Worm (Caenorhabditis elegans): ENCODE results near the gene K09C4.10.

- TF ChIP-seq elt-2 (tag; optimal IDR thresholded peaks at IDR 0.05) (no peak), sdc-2 (tag; optimal IDR thresholded peaks at IDR 0.05) (no peak), mec-3 (tag; optimal IDR thresholded peaks at IDR 0.05; ENCODE audit: borderline replicate concordance) (no peak), F13H6.1 (tag; optimal IDR thresholded peaks at IDR 0.05) (no peak), pha-4 (tag; optimal IDR thresholded peaks at IDR 0.05) (no peak), ztf-16 (tag; optimal IDR thresholded peaks at IDR 0.05) (no peak), fkh-10 (GFP tag; optimal IDR thresholded peaks at IDR 0.05) (no peak), ama-1 (optimal IDR thresholded peaks at IDR 0.05) (no peak), tbx-2 (tag; optimal IDR thresholded peaks at IDR 0.05) (no peak), sox-4 (tag; optimal IDR thresholded peaks at IDR 0.05) (no peak), pqm-1 (tag; optimal IDR thresholded peaks at IDR 0.05) (no peak)
Measured at ce11 chrX:3282306-3282705, 2.3 kb upstream of the K09C4.10 start, which contains the start of gene K09C4.5.

Data from whole organism, late embryonic.